Worm (Caenorhabditis elegans) whole organism, young adult: ENCODE measurements around the gene T27F7.12.

Source experiments
- bed-2 ChIP-seq: fragments of 200-800 bp; sonication (Bioruptor generic); IDR thresholded peaks from 2 replicates; pipeline ENCODE4 v1.3.6; 2022; ENCODE audit warnings: missing genetic modification reagents, missing genetic modification characterization, missing compliant biosample characterization
- him-1 ChIP-seq: sonication (generic microtip); optimal IDR thresholded peaks from 2 replicates; lab custom pipeline; 2016; ENCODE audit warnings: missing genotype, missing genetic modification reagents, missing genetic modification characterization, missing compliant biosample characterization
- madf-3 ChIP-seq: fragments of 200-800 bp; sonication (Bioruptor generic); IDR thresholded peaks from 2 replicates; pipeline ENCODE4 v1.3.6; 2022; ENCODE audit warnings: missing genetic modification reagents, missing genetic modification characterization, missing compliant biosample characterization
- nhr-179 ChIP-seq: sonication (generic microtip); optimal IDR thresholded peaks from 2 replicates; lab custom pipeline; 2016; ENCODE audit warnings: mild to moderate bottlenecking, missing genetic modification characterization, missing compliant biosample characterization
- rec-8 ChIP-seq, 2 experiments: sonication (generic microtip); optimal IDR thresholded peaks; 2 replicates each; lab custom pipeline; 2016; ENCODE audit warnings: mild to moderate bottlenecking in 2 of 2, missing genetic modification characterization in 2 of 2, missing genetic modification reagents in 2 of 2, missing genotype in 2 of 2, missing biosample characterization in 1 of 2, missing compliant biosample characterization in 1 of 2, moderate library complexity in 1 of 2
- snpc-3.4 ChIP-seq: sonication (generic microtip); optimal IDR thresholded peaks from 2 replicates; lab custom pipeline; 2017; ENCODE audit warnings: missing genetic modification characterization, mild to moderate bottlenecking, missing compliant biosample characterization, antibody characterized with exemption, moderate library complexity, missing genotype, missing genetic modification reagents

DNA sequence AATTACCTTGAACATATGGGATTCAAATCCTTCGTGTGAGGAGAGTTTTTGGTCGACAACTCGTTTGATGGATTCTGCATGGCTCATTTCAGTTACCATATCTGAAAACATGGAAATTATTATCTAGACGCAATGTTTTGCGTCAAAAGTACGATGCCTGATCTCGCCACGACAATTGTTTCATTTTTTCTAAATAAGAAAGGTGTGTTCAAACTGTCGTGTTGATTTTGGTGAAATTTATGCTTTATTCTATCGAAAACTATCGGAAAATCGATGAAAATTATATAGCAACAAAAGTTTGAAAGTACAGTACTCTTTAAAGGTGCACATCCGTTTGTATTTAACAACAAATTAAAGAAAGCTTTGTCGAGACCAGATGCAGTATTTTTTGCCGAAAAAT, 48.9 kb upstream of the T27F7.12 start, which contains the start of gene cblc-1:
- TF ChIP-seq rec-8 (tag; optimal IDR thresholded peaks at IDR 0.05; lab: Kevin White, UChicago) (no peak), nhr-179 (tag; lab: Kevin White, UChicago) (no peak), snpc-3.4 (tag; lab: Kevin White, UChicago) (no peak), bed-2 (GFP tag; lab: Robert Waterston, UW) (no peak), him-1 (tag; lab: Kevin White, UChicago) (no peak), madf-3 (no peak)
